Fruit fly (Drosophila melanogaster): ENCODE measurements around the gene ghi.

dm6 chr3L:9435831-9436230 is 15.8 kb upstream of the ghi start:
- TF ChIP-seq CTCF (optimal IDR thresholded peaks at IDR 0.05) (no peak), CG8478 (optimal IDR thresholded peaks at IDR 0.05) (no peak)
